Fruit fly (Drosophila melanogaster): ENCODE data around the gene CycY.

CycY gene

dm6 chr2L:11808702-11809583 lies 4.6 kb downstream of the CycY start, which contains the start of gene crol (continued):
- no peak for TF ChIP-seq CG3407 (GFP tag; optimal IDR thresholded peaks at IDR 0.05)
- no peak for TF ChIP-seq H15 (GFP tag; IDR thresholded peaks at IDR 0.05)
- TF ChIP-seq z (GFP tag; IDR thresholded peaks at IDR 0.05): no peak
- peak; percentile 37 for TF ChIP-seq CG11504 (tag; optimal IDR thresholded peaks at IDR 0.05)
- peak; percentile 70 for TF ChIP-seq CG15514 (GFP tag; optimal IDR thresholded peaks at IDR 0.05)
- no peak for TF ChIP-seq D19B (GFP tag; optimal IDR thresholded peaks at IDR 0.05)
- peak; percentile 86 for TF ChIP-seq Dll (GFP tag; IDR thresholded peaks at IDR 0.05; ENCODE audit: partially characterized antibody)
- TF ChIP-seq CG14710 (tag; optimal IDR thresholded peaks at IDR 0.05): peak; percentile 57
- no peak for TF ChIP-seq crp (GFP tag; optimal IDR thresholded peaks at IDR 0.05)
- no peak for TF ChIP-seq Oli (tag; optimal IDR thresholded peaks at IDR 0.05)
- no peak for TF ChIP-seq Optix (GFP tag; IDR thresholded peaks at IDR 0.05)
- no peak for TF ChIP-seq TFAM (GFP tag; optimal IDR thresholded peaks at IDR 0.05)
- TF ChIP-seq Ravus (GFP tag; IDR thresholded peaks at IDR 0.05): no peak
- TF ChIP-seq seq (GFP tag; IDR thresholded peaks at IDR 0.05): no peak; the same call in 1 of the 2 replicates
- TF ChIP-seq Doc2 (GFP tag; IDR thresholded peaks at IDR 0.05): no peak
- TF ChIP-seq schlank (tag; optimal IDR thresholded peaks at IDR 0.05): no peak
- peak; percentile 7 for TF ChIP-seq Sox102F (GFP tag; optimal IDR thresholded peaks at IDR 0.05)
- TF ChIP-seq fu2 (GFP tag; optimal IDR thresholded peaks at IDR 0.05): no peak
- TF ChIP-seq CG5953 (GFP tag; IDR thresholded peaks at IDR 0.05): no peak
- no peak for TF ChIP-seq CG17912 (GFP tag; optimal IDR thresholded peaks at IDR 0.05)
- no peak for TF ChIP-seq Mes4 (GFP tag; optimal IDR thresholded peaks at IDR 0.05)
- no peak for TF ChIP-seq ro (GFP tag; IDR thresholded peaks at IDR 0.05)
- TF ChIP-seq CG1602 (GFP tag; optimal IDR thresholded peaks at IDR 0.05): no peak
- no peak for TF ChIP-seq Lim3 (GFP tag; IDR thresholded peaks at IDR 0.05)
- no peak for TF ChIP-seq Rx (GFP tag; IDR thresholded peaks at IDR 0.05)
- no peak for TF ChIP-seq tup (GFP tag; optimal IDR thresholded peaks at IDR 0.05)
- TF ChIP-seq CG4404 (GFP tag; IDR thresholded peaks at IDR 0.05): no peak
- no peak for TF ChIP-seq ab (GFP tag; optimal IDR thresholded peaks at IDR 0.05)
- TF ChIP-seq Tbp (GFP tag; optimal IDR thresholded peaks at IDR 0.05): no peak
- no peak for TF ChIP-seq Ets65A (GFP tag)
- TF ChIP-seq Myb (GFP tag; optimal IDR thresholded peaks at IDR 0.05): no peak
- peak; percentile 15 for TF ChIP-seq Nf-YC (tag; optimal IDR thresholded peaks at IDR 0.05)
- TF ChIP-seq tx (GFP tag; optimal IDR thresholded peaks at IDR 0.05): no peak
- TF ChIP-seq CG10462 (GFP tag; optimal IDR thresholded peaks at IDR 0.05): no peak
- TF ChIP-seq jing (GFP tag; optimal IDR thresholded peaks at IDR 0.05): no peak
- no peak for TF ChIP-seq CG10274 (GFP tag; optimal IDR thresholded peaks at IDR 0.05)
- peak; percentile 14 for TF ChIP-seq sqz (GFP tag; optimal IDR thresholded peaks at IDR 0.05)
- no peak for TF ChIP-seq CG3065 (GFP tag; optimal IDR thresholded peaks at IDR 0.05)
- TF ChIP-seq twi (tag; optimal IDR thresholded peaks at IDR 0.05): no peak
- peak; percentile 47 for TF ChIP-seq CG4617 (GFP tag; optimal IDR thresholded peaks at IDR 0.05; ENCODE audit: borderline replicate concordance)
- TF ChIP-seq CG1024 (GFP tag; IDR thresholded peaks at IDR 0.05): no peak
- TF ChIP-seq odd (GFP tag; optimal IDR thresholded peaks at IDR 0.05): no peak
- TF ChIP-seq ash1 (GFP tag; optimal IDR thresholded peaks at IDR 0.05): no peak
- peak; percentile 40 for TF ChIP-seq Dek (tag; optimal IDR thresholded peaks at IDR 0.05)
- no peak for TF ChIP-seq wor (GFP tag; IDR thresholded peaks at IDR 0.05)

Data from whole organism, embryonic.